Fruit fly (Drosophila melanogaster): ENCODE results near the gene sl.

Gene sl

DNA sequence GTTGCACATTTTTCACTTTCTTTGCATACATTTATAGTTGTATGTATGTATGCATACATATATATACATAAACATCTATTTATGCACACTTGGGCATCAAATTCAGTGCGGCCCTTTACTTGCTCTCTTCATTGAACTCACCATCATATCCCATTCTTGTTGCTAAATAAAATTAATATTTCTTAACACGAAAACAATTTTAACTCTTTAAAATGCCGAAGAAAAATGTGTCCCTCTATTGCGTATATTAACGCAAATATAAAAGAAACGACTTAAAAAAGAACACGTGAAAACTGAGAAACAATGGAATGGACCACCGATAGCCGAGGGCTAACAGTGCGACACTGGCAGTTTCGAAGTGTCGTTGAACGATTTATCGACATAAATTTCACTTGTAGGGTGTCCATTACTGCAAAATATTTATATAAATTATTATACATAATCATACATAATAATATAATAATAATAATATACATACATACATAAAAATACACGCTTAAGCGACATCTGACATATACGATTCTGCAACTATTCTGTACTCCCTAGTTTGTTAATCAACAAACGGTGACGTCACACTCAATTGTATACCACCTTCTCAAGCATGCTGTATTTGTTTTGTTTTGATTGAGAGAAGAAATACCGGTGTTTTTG, 8.7 kb downstream of the sl start, which contains the start of the genes U2af50 and PIG-Q (continued):
- TF ChIP-seq CG13894 (tag; optimal IDR thresholded peaks at IDR 0.05) (peak; percentile 90), CG10543 (GFP tag; optimal IDR thresholded peaks at IDR 0.05) (peak; percentile 89), sens-2 (GFP tag; IDR thresholded peaks at IDR 0.05) (no peak; the same call in 1 of the 2 replicates), tll (GFP tag; optimal IDR thresholded peaks at IDR 0.05) (peak in 1 of 2 experiments; percentile 48), CG9609 (GFP tag; optimal IDR thresholded peaks at IDR 0.05) (peak; percentile 66), pan (optimal IDR thresholded peaks at IDR 0.05) (no peak), pan (GFP tag; optimal IDR thresholded peaks at IDR 0.05 in 1 of 2, IDR thresholded peaks at IDR 0.05 in 1 of 2) (peak in 1 of 2 experiments; percentile 92), CG17186 (GFP tag; optimal IDR thresholded peaks at IDR 0.05) (peak; percentile 42), fru (optimal IDR thresholded peaks at IDR 0.05) (no peak), Atf6 (GFP tag; IDR thresholded peaks at IDR 0.05) (peak; percentile 88), seq (GFP tag; IDR thresholded peaks at IDR 0.05) (peak; percentile 88; the same call in 1 of the 2 replicates), CG17328 (GFP tag; IDR thresholded peaks at IDR 0.05) (peak; percentile 94), CG11085 (GFP tag; IDR thresholded peaks at IDR 0.05) (no peak; the same call in 1 of the 2 replicates), inv (GFP tag; IDR thresholded peaks at IDR 0.05; ENCODE audit: partially characterized antibody) (peak; percentile 47; the same call in 1 of the 2 replicates), ham (GFP tag; IDR thresholded peaks at IDR 0.05) (no peak), CG7928 (GFP tag; optimal IDR thresholded peaks at IDR 0.05) (peak; percentile 68), Opbp (GFP tag; IDR thresholded peaks at IDR 0.05; ENCODE audit: partially characterized antibody) (0 out of 3 replicates have a peak, but pooled peaks have one; percentile 34), CG32767 (GFP tag; IDR thresholded peaks at IDR 0.05) (peak; percentile 90), zfh2 (GFP tag; optimal IDR thresholded peaks at IDR 0.05) (peak; percentile 67), CG2120 (GFP tag; optimal IDR thresholded peaks at IDR 0.05) (peak; percentile 79), Hr39 (optimal IDR thresholded peaks at IDR 0.05) (no peak), z (GFP tag; IDR thresholded peaks at IDR 0.05) (no peak), Neu2 (GFP tag; optimal IDR thresholded peaks at IDR 0.05; ENCODE audit: borderline replicate concordance) (no peak), CG2712 (tag; optimal IDR thresholded peaks at IDR 0.05) (peak; percentile 96), CG33557 (GFP tag; optimal IDR thresholded peaks at IDR 0.05) (peak; percentile 91), CG4707 (GFP tag; optimal IDR thresholded peaks at IDR 0.05) (peak; percentile 71), ttk (GFP tag; IDR thresholded peaks at IDR 0.05) (no peak; the same call in 1 of the 2 replicates), ken (GFP tag; IDR thresholded peaks at IDR 0.05) (no peak; the same call in 1 of the 3 replicates), CG42726 (GFP tag; IDR thresholded peaks at IDR 0.05; ENCODE audit: partially characterized antibody) (no peak), HmgZ (tag; optimal IDR thresholded peaks at IDR 0.05) (peak; percentile 94), CG14667 (GFP tag; IDR thresholded peaks at IDR 0.05) (peak; percentile 92), Ptx1 (GFP tag; IDR thresholded peaks at IDR 0.05) (peak; percentile 95), CG32532 (GFP tag; IDR thresholded peaks at IDR 0.05) (peak; percentile 94), Dll (GFP tag; IDR thresholded peaks at IDR 0.05; ENCODE audit: partially characterized antibody) (no peak; the same call in 3 of the 4 replicates), CG6254 (GFP tag; optimal IDR thresholded peaks at IDR 0.05) (peak; percentile 86), lbe (GFP tag; optimal IDR thresholded peaks at IDR 0.05) (peak; percentile 78), CG3838 (GFP tag; optimal IDR thresholded peaks at IDR 0.05) (peak; percentile 60), gcm (GFP tag; optimal IDR thresholded peaks at IDR 0.05) (peak; percentile 92), CG17829 (tag; optimal IDR thresholded peaks at IDR 0.05) (peak; percentile 95), gem (tag; optimal IDR thresholded peaks at IDR 0.05) (peak; percentile 97), CG1233 (GFP tag; optimal IDR thresholded peaks at IDR 0.05) (peak; percentile 91), Bgb (GFP tag; IDR thresholded peaks at IDR 0.05; ENCODE audit: partially characterized antibody) (peak; percentile 34; the same call in 1 of the 2 replicates), CG10267 (tag; optimal IDR thresholded peaks at IDR 0.05) (peak; percentile 87), Camta (GFP tag; optimal IDR thresholded peaks at IDR 0.05) (peak; percentile 57), Asciz (GFP tag; optimal IDR thresholded peaks at IDR 0.05) (peak; percentile 90), Usf (GFP tag; optimal IDR thresholded peaks at IDR 0.05) (peak; percentile 91), Dref (GFP tag; IDR thresholded peaks at IDR 0.05) (peak; percentile 74), Myb (GFP tag; optimal IDR thresholded peaks at IDR 0.05) (peak; percentile 11), Aef1 (GFP tag; IDR thresholded peaks at IDR 0.05) (peak; percentile 90; the same call in 2 of the 3 replicates)

Data from whole organism, embryonic.